Fruit fly (Drosophila melanogaster): Measurements from ENCODE around the gene CG6333.
A peak's percentile ranks its signal among the peaks of the same experiment; 100 is the strongest.

Gene CG6333

dm6 chr3L:17486794-17487726, 1.0 kb upstream of the CG6333 start, which contains the start of gene Oatp74D:
Gene Oatp74D, plus strand, starts transcription at chr3L:17487118.
- TF ChIP-seq GATAd (GFP tag; optimal IDR thresholded peaks at IDR 0.05) (no peak), Dfd (GFP tag; optimal IDR thresholded peaks at IDR 0.05) (no peak), Mio (GFP tag; optimal IDR thresholded peaks at IDR 0.05) (no peak), fru (GFP tag; optimal IDR thresholded peaks at IDR 0.05) (peak; percentile 60), jim (GFP tag; optimal IDR thresholded peaks at IDR 0.05) (no peak), sage (GFP tag; optimal IDR thresholded peaks at IDR 0.05) (peak; percentile 53), sv (GFP tag; optimal IDR thresholded peaks at IDR 0.05) (no peak), CG32264 (GFP tag; optimal IDR thresholded peaks at IDR 0.05) (peak; percentile 57), dl (GFP tag; optimal IDR thresholded peaks at IDR 0.05; ENCODE audit: insufficient read depth in 1 of 2, partially characterized antibody in 2 of 2) (peak; percentile 59 to 74), dmrt93B (GFP tag; optimal IDR thresholded peaks at IDR 0.05) (no peak), Hr78 (GFP tag; optimal IDR thresholded peaks at IDR 0.05) (no peak), Vsx2 (GFP tag; optimal IDR thresholded peaks at IDR 0.05; ENCODE audit: partially characterized antibody) (peak; percentile 53), lola (GFP tag; optimal IDR thresholded peaks at IDR 0.05) (no peak), Dif (GFP tag; optimal IDR thresholded peaks at IDR 0.05; ENCODE audit: partially characterized antibody) (peak; percentile 73), Sp1 (GFP tag; optimal IDR thresholded peaks at IDR 0.05) (peak; percentile 38), CG9705 (GFP tag; optimal IDR thresholded peaks at IDR 0.05) (no peak), foxo (GFP tag; optimal IDR thresholded peaks at IDR 0.05) (peak; percentile 3 to 72), CrebA (GFP tag; optimal IDR thresholded peaks at IDR 0.05; ENCODE audit: borderline replicate concordance) (peak; percentile 75), Hnf4 (GFP tag; optimal IDR thresholded peaks at IDR 0.05) (peak; percentile 51), rgr (GFP tag; optimal IDR thresholded peaks at IDR 0.05) (peak; percentile 71), Hr83 (GFP tag; optimal IDR thresholded peaks at IDR 0.05; ENCODE audit: poor library complexity, severe bottlenecking) (peak; percentile 41), Rel (GFP tag; optimal IDR thresholded peaks at IDR 0.05) (peak; percentile 52), Rel (tag; optimal IDR thresholded peaks at IDR 0.05) (peak; percentile 73), Jra (GFP tag; optimal IDR thresholded peaks at IDR 0.05) (peak; percentile 13), dsf (GFP tag; optimal IDR thresholded peaks at IDR 0.05; ENCODE audit: borderline replicate concordance) (no peak), Abd-B (GFP tag; optimal IDR thresholded peaks at IDR 0.05) (peak; percentile 52), psq (GFP tag; optimal IDR thresholded peaks at IDR 0.05) (peak; percentile 46), OdsH (GFP tag; optimal IDR thresholded peaks at IDR 0.05) (peak; percentile 60), br (GFP tag; optimal IDR thresholded peaks at IDR 0.05) (peak; percentile 50), brk (GFP tag; optimal IDR thresholded peaks at IDR 0.05) (peak; percentile 41), pan (optimal IDR thresholded peaks at IDR 0.05) (no peak), h (GFP tag; optimal IDR thresholded peaks at IDR 0.05) (peak; percentile 71), woc (GFP tag; optimal IDR thresholded peaks at IDR 0.05) (peak; percentile 34), ey (GFP tag; optimal IDR thresholded peaks at IDR 0.05) (peak; percentile 63), Myc (optimal IDR thresholded peaks at IDR 0.05) (no peak), usp (GFP tag; optimal IDR thresholded peaks at IDR 0.05) (no peak), HLH106 (tag; optimal IDR thresholded peaks at IDR 0.05) (peak; percentile 18), tai (GFP tag; optimal IDR thresholded peaks at IDR 0.05) (peak; percentile 57), N (GFP tag; optimal IDR thresholded peaks at IDR 0.05) (peak; percentile 89)

DNA sequence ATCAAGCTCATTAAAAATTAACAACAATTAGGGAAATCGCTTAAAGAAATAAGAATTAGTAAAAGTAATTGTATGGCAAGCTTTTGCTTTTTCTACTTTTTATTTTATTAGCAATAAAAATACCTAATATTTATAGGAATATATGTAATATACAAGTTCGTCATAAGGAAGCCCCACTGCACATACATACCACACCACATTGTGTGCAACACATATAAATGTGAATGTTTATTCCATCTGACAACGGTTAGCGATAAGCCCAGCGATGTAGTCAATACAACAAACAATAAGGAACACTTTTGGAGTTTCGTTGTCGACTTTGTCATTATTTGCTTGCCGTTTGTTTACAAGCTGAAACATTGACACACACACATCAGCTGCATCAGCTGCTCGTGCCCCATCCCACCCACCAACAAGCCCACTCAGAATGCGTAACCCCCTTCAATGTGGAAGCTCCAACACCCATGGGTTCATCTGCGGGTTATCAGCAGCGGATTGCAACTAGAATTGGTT, 694 bp downstream of the CG6333 start:
- TF ChIP-seq dsf (GFP tag; optimal IDR thresholded peaks at IDR 0.05; ENCODE audit: borderline replicate concordance) (no peak), Vsx2 (GFP tag; optimal IDR thresholded peaks at IDR 0.05; ENCODE audit: partially characterized antibody) (no peak), Myc (optimal IDR thresholded peaks at IDR 0.05) (no peak), sage (GFP tag; optimal IDR thresholded peaks at IDR 0.05) (peak; percentile 25), foxo (GFP tag; optimal IDR thresholded peaks at IDR 0.05) (peak in 1 of 2 experiments; percentile 70), Mio (GFP tag; optimal IDR thresholded peaks at IDR 0.05) (no peak), brk (GFP tag; optimal IDR thresholded peaks at IDR 0.05) (peak; percentile 38), Dif (GFP tag; optimal IDR thresholded peaks at IDR 0.05; ENCODE audit: partially characterized antibody) (no peak), CrebA (GFP tag; optimal IDR thresholded peaks at IDR 0.05; ENCODE audit: borderline replicate concordance) (no peak), dl (GFP tag; optimal IDR thresholded peaks at IDR 0.05; ENCODE audit: insufficient read depth in 1 of 2, partially characterized antibody in 2 of 2) (no peak), lola (GFP tag; optimal IDR thresholded peaks at IDR 0.05) (no peak), CG9705 (GFP tag; optimal IDR thresholded peaks at IDR 0.05) (peak; percentile 63), usp (GFP tag; optimal IDR thresholded peaks at IDR 0.05) (no peak), GATAd (GFP tag; optimal IDR thresholded peaks at IDR 0.05) (no peak), HLH106 (tag; optimal IDR thresholded peaks at IDR 0.05) (peak; percentile 36), Dfd (GFP tag; optimal IDR thresholded peaks at IDR 0.05) (no peak), woc (GFP tag; optimal IDR thresholded peaks at IDR 0.05) (peak; percentile 34), br (GFP tag; optimal IDR thresholded peaks at IDR 0.05) (peak; percentile 28), Hr78 (GFP tag; optimal IDR thresholded peaks at IDR 0.05) (no peak), Abd-B (GFP tag; optimal IDR thresholded peaks at IDR 0.05) (no peak), Jra (GFP tag; optimal IDR thresholded peaks at IDR 0.05) (peak; percentile 58), pan (optimal IDR thresholded peaks at IDR 0.05) (no peak), Hr83 (GFP tag; optimal IDR thresholded peaks at IDR 0.05; ENCODE audit: poor library complexity, severe bottlenecking) (peak; percentile 52), jim (GFP tag; optimal IDR thresholded peaks at IDR 0.05) (no peak), N (GFP tag; optimal IDR thresholded peaks at IDR 0.05) (no peak), CG32264 (GFP tag; optimal IDR thresholded peaks at IDR 0.05) (no peak), sv (GFP tag; optimal IDR thresholded peaks at IDR 0.05) (peak; percentile 35), OdsH (GFP tag; optimal IDR thresholded peaks at IDR 0.05) (peak; percentile 28), ey (GFP tag; optimal IDR thresholded peaks at IDR 0.05) (peak; percentile 30), Hnf4 (GFP tag; optimal IDR thresholded peaks at IDR 0.05) (peak; percentile 60), dmrt93B (GFP tag; optimal IDR thresholded peaks at IDR 0.05) (peak; percentile 46), fru (GFP tag; optimal IDR thresholded peaks at IDR 0.05) (peak; percentile 62), rgr (GFP tag; optimal IDR thresholded peaks at IDR 0.05) (peak; percentile 78), h (GFP tag; optimal IDR thresholded peaks at IDR 0.05) (peak; percentile 77), psq (GFP tag; optimal IDR thresholded peaks at IDR 0.05) (peak; percentile 40), tai (GFP tag; optimal IDR thresholded peaks at IDR 0.05) (peak; percentile 8), Rel (GFP tag; optimal IDR thresholded peaks at IDR 0.05) (no peak), Rel (tag; optimal IDR thresholded peaks at IDR 0.05) (peak; percentile 49)

Data from whole organism, wandering third instar larva.